Fruit fly (Drosophila melanogaster): ENCODE data around the gene Rcd4.

dm6 chr2L:8423460-8424089, 40.9 kb downstream of the Rcd4 start:
- peak; percentile 57 for TF ChIP-seq Sox102F (GFP tag; optimal IDR thresholded peaks at IDR 0.05)
- TF ChIP-seq Blimp-1 (GFP tag; optimal IDR thresholded peaks at IDR 0.05): no peak
- no peak for TF ChIP-seq CG8319 (GFP tag; optimal IDR thresholded peaks at IDR 0.05)
- TF ChIP-seq Ets96B (tag; optimal IDR thresholded peaks at IDR 0.05): peak; percentile 20
- TF ChIP-seq CG16779 (tag; optimal IDR thresholded peaks at IDR 0.05): no peak
- TF ChIP-seq Gug (GFP tag; IDR thresholded peaks at IDR 0.05): no peak
- no peak for TF ChIP-seq CG11902 (GFP tag; optimal IDR thresholded peaks at IDR 0.05)
- TF ChIP-seq OdsH (GFP tag; optimal IDR thresholded peaks at IDR 0.05): no peak
- TF ChIP-seq dsx (GFP tag; optimal IDR thresholded peaks at IDR 0.05; ENCODE audit: poor library complexity, severe bottlenecking): no peak
